Fruit fly (Drosophila melanogaster) whole organism, embryonic: ENCODE data around the gene GstD4.
A peak's percentile ranks its signal among the peaks of the same experiment; 100 is the strongest.

Experiments
- CG1024 ChIP-seq: fragments of 200-800 bp; sonication (Bioruptor generic); IDR thresholded peaks from 2 replicates; pipeline ENCODE4 v1.3.6; 2022; ENCODE audit warnings: missing biosample characterization, missing genetic modification characterization
- CG10366 ChIP-seq: fragments of 200-800 bp; sonication (Bioruptor generic); IDR thresholded peaks from 2 replicates; pipeline ENCODE4 v1.3.6; 2022; ENCODE audit warnings: missing biosample characterization, missing genetic modification characterization
- CG12659 ChIP-seq: fragments of 200-800 bp; sonication (Bioruptor generic); optimal IDR thresholded peaks from 3 replicates; lab custom pipeline; 2017; ENCODE audit warnings: mild to moderate bottlenecking, missing biosample characterization, missing genetic modification reagents, missing genetic modification characterization
- CG12744 ChIP-seq: fragments of 200-800 bp; sonication (Bioruptor generic); optimal IDR thresholded peaks from 2 replicates; lab custom pipeline; 2016; ENCODE audit warnings: missing biosample characterization, missing genetic modification characterization
- CG12942 ChIP-seq: fragments of 200-800 bp; sonication (Bioruptor generic); optimal IDR thresholded peaks from 3 replicates; lab custom pipeline; 2016; ENCODE audit warnings: missing biosample characterization, missing genetic modification characterization
- CG15073 ChIP-seq: fragments of 200-800 bp; sonication (Bioruptor generic); optimal IDR thresholded peaks from 2 replicates; lab custom pipeline; 2016; ENCODE audit warnings: missing biosample characterization, missing genetic modification characterization
- CG15269 ChIP-seq: fragments of 200-800 bp; sonication (Bioruptor generic); optimal IDR thresholded peaks from 2 replicates; lab custom pipeline; 2018; ENCODE audit warnings: missing biosample characterization, mild to moderate bottlenecking, missing genetic modification characterization, moderate library complexity
- CG15479 ChIP-seq: fragments of 200-800 bp; sonication (Bioruptor generic); optimal IDR thresholded peaks from 3 replicates; lab custom pipeline; 2019; ENCODE audit warnings: missing biosample characterization, mild to moderate bottlenecking, missing genetic modification characterization, moderate library complexity
- CG1647 ChIP-seq: fragments of 200-800 bp; sonication (Bioruptor generic); optimal IDR thresholded peaks from 3 replicates; lab custom pipeline; 2016; ENCODE audit warnings: missing biosample characterization, missing genetic modification characterization
- CG18476 ChIP-seq: fragments of 200-800 bp; sonication (Bioruptor generic); optimal IDR thresholded peaks from 2 replicates; lab custom pipeline; 2016; ENCODE audit warnings: missing biosample characterization, mild to moderate bottlenecking, missing genetic modification characterization
- CG2129 ChIP-seq: fragments of 200-800 bp; sonication (Bioruptor generic); IDR thresholded peaks from 2 replicates; pipeline ENCODE4 v1.3.6; 2022; ENCODE audit warnings: missing biosample characterization, missing genetic modification characterization; ENCODE audit not compliant: partially characterized antibody
- CG31388 ChIP-seq: fragments of 200-800 bp; sonication (Bioruptor generic); optimal IDR thresholded peaks from 2 replicates; lab custom pipeline; 2016; ENCODE audit warnings: missing biosample characterization, missing genetic modification characterization
- CG34224 ChIP-seq: fragments of 200-800 bp; sonication (Bioruptor generic); IDR thresholded peaks from 3 replicates; pipeline ENCODE4 v1.3.6; 2022; ENCODE audit warnings: missing biosample characterization, missing genetic modification characterization; ENCODE audit not compliant: partially characterized antibody
- CG3838 ChIP-seq: fragments of 200-800 bp; sonication (Bioruptor generic); optimal IDR thresholded peaks from 3 replicates; lab custom pipeline; 2016; ENCODE audit warnings: missing biosample characterization, missing genetic modification characterization
- CG4617 ChIP-seq: fragments of 200-800 bp; sonication (Bioruptor generic); optimal IDR thresholded peaks from 3 replicates; lab custom pipeline; 2016; ENCODE audit warnings: missing biosample characterization, missing genetic modification characterization, borderline replicate concordance
- CG6683 ChIP-seq: fragments of 200-800 bp; sonication (Bioruptor generic); optimal IDR thresholded peaks from 2 replicates; lab custom pipeline; 2017; ENCODE audit warnings: missing biosample characterization, mild to moderate bottlenecking, missing genetic modification characterization, missing genetic modification reagents
- CG7372 ChIP-seq: fragments of 200-800 bp; sonication (Bioruptor generic); IDR thresholded peaks from 2 replicates; pipeline ENCODE4 v1.3.6; 2022; ENCODE audit warnings: missing biosample characterization, missing genetic modification characterization
- CG7987 ChIP-seq: fragments of 200-800 bp; sonication (Bioruptor generic); optimal IDR thresholded peaks from 2 replicates; lab custom pipeline; 2018; ENCODE audit warnings: missing biosample characterization, mild to moderate bottlenecking, missing genetic modification characterization, moderate library complexity
- D ChIP-seq, 2 experiments: fragments of 200-800 bp in 1 of 2; fragments of >200 bp in 1 of 2; sonication (Bioruptor generic) in 1 of 2; optimal IDR thresholded peaks; 2 replicates in 1 of 2; 3 replicates in 1 of 2; lab custom pipeline; 2017; ENCODE audit warnings: mild to moderate bottlenecking in 1 of 2, missing biosample characterization in 1 of 2, missing genetic modification characterization in 1 of 2, missing genetic modification reagents in 1 of 2
- Drgx ChIP-seq: fragments of 200-800 bp; sonication (Bioruptor generic); IDR thresholded peaks from 2 replicates; pipeline ENCODE4 v1.3.6; 2022; ENCODE audit warnings: missing biosample characterization, missing genetic modification characterization
- Lpt ChIP-seq: fragments of >200 bp; optimal IDR thresholded peaks from 2 replicates; lab custom pipeline; 2018; ENCODE audit warnings: missing biosample characterization, missing genetic modification characterization
- Ssrp ChIP-seq: fragments of 200-800 bp; sonication (Bioruptor generic); optimal IDR thresholded peaks from 2 replicates; lab custom pipeline; 2018; ENCODE audit warnings: missing biosample characterization, mild to moderate bottlenecking, missing genetic modification characterization, moderate library complexity
- aop ChIP-seq: fragments of 200-800 bp; sonication (Bioruptor generic); IDR thresholded peaks from 2 replicates; pipeline ENCODE4 v1.3.6; 2022; ENCODE audit warnings: missing biosample characterization, missing genetic modification characterization
- ase ChIP-seq: fragments of 200-800 bp; sonication (Bioruptor generic); IDR thresholded peaks from 3 replicates; pipeline ENCODE4 v1.3.6; 2022; ENCODE audit warnings: missing biosample characterization, missing genetic modification characterization
- corto ChIP-seq: fragments of 200-800 bp; sonication (Bioruptor generic); optimal IDR thresholded peaks from 2 replicates; lab custom pipeline; 2016; ENCODE audit warnings: missing biosample characterization, mild to moderate bottlenecking, missing genetic modification characterization, moderate library complexity
- emc ChIP-seq: fragments of 200-800 bp; sonication (Bioruptor generic); optimal IDR thresholded peaks from 2 replicates; lab custom pipeline; 2016; ENCODE audit warnings: missing biosample characterization, missing genetic modification characterization
- exex ChIP-seq: fragments of 200-800 bp; sonication (Bioruptor generic); optimal IDR thresholded peaks from 4 replicates; lab custom pipeline; 2018; ENCODE audit warnings: missing biosample characterization, mild to moderate bottlenecking, missing genetic modification characterization, moderate library complexity
- gem ChIP-seq: fragments of 200-800 bp; sonication (Bioruptor generic); optimal IDR thresholded peaks from 2 replicates; lab custom pipeline; 2019; ENCODE audit warnings: missing biosample characterization, mild to moderate bottlenecking, missing genetic modification characterization, moderate library complexity
- gfzf ChIP-seq: fragments of 200-800 bp; sonication (Bioruptor generic); optimal IDR thresholded peaks from 2 replicates; lab custom pipeline; 2016; ENCODE audit warnings: missing biosample characterization, mild to moderate bottlenecking, missing genetic modification characterization, moderate library complexity
- pros ChIP-seq: fragments of 200-800 bp; sonication (Bioruptor generic); optimal IDR thresholded peaks from 3 replicates; lab custom pipeline; 2019; ENCODE audit warnings: missing biosample characterization, mild to moderate bottlenecking, missing genetic modification characterization, moderate library complexity
- pzg ChIP-seq: fragments of 200-800 bp; sonication (Bioruptor generic); optimal IDR thresholded peaks from 3 replicates; lab custom pipeline; 2018; ENCODE audit warnings: missing biosample characterization, mild to moderate bottlenecking, missing genetic modification characterization, moderate library complexity
- unc-4 ChIP-seq: fragments of 200-800 bp; sonication (Bioruptor generic); IDR thresholded peaks from 2 replicates; pipeline ENCODE4 v1.3.6; 2022; ENCODE audit warnings: missing biosample characterization, missing genetic modification characterization; ENCODE audit not compliant: partially characterized antibody
- zen ChIP-seq: fragments of 200-800 bp; sonication (Bioruptor generic); optimal IDR thresholded peaks from 3 replicates; lab custom pipeline; 2018; ENCODE audit warnings: missing biosample characterization, mild to moderate bottlenecking, missing genetic modification characterization, moderate library complexity

The GstD4 gene

dm6 chr3R:12379249-12379648 lies 5.3 kb downstream of the GstD4 start (continued):
- no peak for TF ChIP-seq CG4617
- TF ChIP-seq CG3838 (GFP tag; lab: Kevin White, UChicago) = no peak
- TF ChIP-seq pzg (GFP tag; lab: Kevin White, UChicago) = no peak
- no peak for TF ChIP-seq CG10366 (GFP tag; lab: Robert Waterston, UW)
- no peak for TF ChIP-seq corto (GFP tag; lab: Kevin White, UChicago)
- no peak for TF ChIP-seq gem (tag; lab: Kevin White, UChicago)
- no peak for TF ChIP-seq CG15269 (tag; lab: Kevin White, UChicago)
- peak; percentile 79 for TF ChIP-seq exex (tag; lab: Kevin White, UChicago)
- TF ChIP-seq unc-4 (GFP tag; lab: Robert Waterston, UW) = no peak

dm6 chr3R:12379708-12380107 lies 5.8 kb downstream of the GstD4 start, which contains the start of gene GstD8:
Gene GstD8 (plus strand): TSS chr3R:12380008.
- TF ChIP-seq zen (tag; lab: Kevin White, UChicago) (peak; percentile 56), emc (GFP tag; lab: Kevin White, UChicago) (no peak), Lpt (no peak), CG12744 (GFP tag; lab: Kevin White, UChicago) (no peak), CG31388 (GFP tag; lab: Kevin White, UChicago) (no peak), CG12942 (GFP tag; lab: Kevin White, UChicago) (no peak), ase (GFP tag; lab: Robert Waterston, UW) (no peak)

dm6 chr3R:12381130-12381700 lies 7.3 kb downstream of the GstD4 start:
- TF ChIP-seq CG34224 (GFP tag; lab: Robert Waterston, UW) = no peak
- peak; percentile 55 for TF ChIP-seq Drgx (GFP tag; lab: Robert Waterston, UW)
- TF ChIP-seq CG18476 (GFP tag; lab: Kevin White, UChicago) = peak; percentile 79

DNA sequence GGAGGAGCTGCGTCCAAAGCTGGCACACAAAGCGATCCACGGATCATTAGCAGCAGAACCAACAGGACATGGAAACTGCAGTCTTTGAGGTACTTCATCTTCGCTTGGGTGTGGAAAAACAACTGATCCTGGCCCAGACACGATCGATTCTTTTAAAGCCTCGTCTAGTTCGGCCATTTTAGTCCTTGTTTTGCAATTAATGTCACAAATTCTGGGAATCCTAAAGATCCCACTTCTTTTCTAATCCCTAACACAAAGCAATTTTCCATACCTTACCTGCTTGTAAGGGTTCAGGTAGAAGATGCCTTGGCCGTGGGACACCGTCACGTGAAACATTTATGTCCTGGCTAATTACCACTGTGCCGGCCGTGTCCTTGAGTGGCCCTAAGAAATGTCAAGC lies 8.7 kb downstream of the GstD4 start, which contains the start of gene CG10035:
TSS of gene CG10035 (minus strand) at position 129 of the 400 bp plus-strand sequence.
- TF ChIP-seq CG2129 (GFP tag; lab: Robert Waterston, UW) = no peak
- TF ChIP-seq gfzf (GFP tag; lab: Kevin White, UChicago) = no peak
- peak; percentile 12 for TF ChIP-seq pros (GFP tag; lab: Kevin White, UChicago)
- TF ChIP-seq CG6683 (GFP tag; lab: Kevin White, UChicago) = no peak
- no peak for TF ChIP-seq gem (tag; lab: Kevin White, UChicago)
- no peak for TF ChIP-seq CG12659
- TF ChIP-seq D (optimal IDR thresholded peaks at IDR 0.05; lab: Kevin White, UChicago) = peak; percentile 55
- TF ChIP-seq D (GFP tag; optimal IDR thresholded peaks at IDR 0.05; lab: Kevin White, UChicago) = no peak
- peak; percentile 20 for TF ChIP-seq CG15479
- TF ChIP-seq CG7372 (GFP tag; lab: Robert Waterston, UW) = no peak
- no peak for TF ChIP-seq CG7987 (GFP tag; lab: Kevin White, UChicago)
- TF ChIP-seq CG1647 (GFP tag; lab: Kevin White, UChicago) = no peak
- no peak for TF ChIP-seq aop
- no peak for TF ChIP-seq Ssrp (tag; lab: Kevin White, UChicago)
- no peak for TF ChIP-seq CG15073 (GFP tag; lab: Kevin White, UChicago)
- no peak for TF ChIP-seq CG1024
- peak; percentile 98 for TF ChIP-seq zen (tag; lab: Kevin White, UChicago)
